Fruit fly (Drosophila melanogaster) whole organism, embryonic: Measurements from ENCODE around the gene CG16779.

Source experiments
- Ada2b ChIP-seq: fragments of 200-800 bp; sonication (Bioruptor generic); IDR thresholded peaks from 2 replicates; pipeline ENCODE4 v1.3.6; 2022; ENCODE audit warnings: missing biosample characterization, missing genetic modification characterization
- BEAF-32 ChIP-seq: fragments of 200-800 bp; sonication (Bioruptor generic); optimal IDR thresholded peaks from 3 replicates; lab custom pipeline; 2017; ENCODE audit warnings: missing biosample characterization, missing genetic modification characterization, mild to moderate bottlenecking, moderate library complexity, missing genetic modification reagents
- Bdp1 ChIP-seq: fragments of 200-800 bp; sonication (Bioruptor generic); optimal IDR thresholded peaks from 3 replicates; lab custom pipeline; 2016; ENCODE audit warnings: missing biosample characterization, missing genetic modification characterization
- Bgb ChIP-seq: fragments of 200-800 bp; sonication (Bioruptor generic); IDR thresholded peaks from 2 replicates; pipeline ENCODE4 v1.3.6; 2022; ENCODE audit warnings: missing biosample characterization, missing genetic modification characterization; ENCODE audit not compliant: partially characterized antibody
- C15 ChIP-seq: fragments of 200-800 bp; sonication (Bioruptor generic); IDR thresholded peaks from 3 replicates; pipeline ENCODE4 v1.3.6; 2022; ENCODE audit warnings: missing biosample characterization, missing genetic modification characterization
- CG10147 ChIP-seq: fragments of 200-800 bp; sonication (Bioruptor generic); optimal IDR thresholded peaks from 2 replicates; lab custom pipeline; 2019; ENCODE audit warnings: missing biosample characterization, mild to moderate bottlenecking, missing genetic modification characterization, moderate library complexity
- CG12942 ChIP-seq: fragments of 200-800 bp; sonication (Bioruptor generic); optimal IDR thresholded peaks from 3 replicates; lab custom pipeline; 2016; ENCODE audit warnings: missing biosample characterization, missing genetic modification characterization
- CG13624 ChIP-seq: fragments of 200-800 bp; sonication (Bioruptor generic); optimal IDR thresholded peaks from 2 replicates; lab custom pipeline; 2016; ENCODE audit warnings: missing biosample characterization, missing genetic modification characterization
- CG14860 ChIP-seq: fragments of 200-800 bp; sonication (Bioruptor generic); IDR thresholded peaks from 3 replicates; pipeline ENCODE4 v1.3.6; 2022; ENCODE audit warnings: missing biosample characterization, missing genetic modification characterization; ENCODE audit not compliant: partially characterized antibody
- CG18262 ChIP-seq: fragments of 200-800 bp; optimal IDR thresholded peaks from 3 replicates; lab custom pipeline; 2019; ENCODE audit warnings: missing biosample characterization, mild to moderate bottlenecking, missing genetic modification characterization, moderate library complexity
- CG31365 ChIP-seq: fragments of 200-800 bp; sonication (Bioruptor generic); optimal IDR thresholded peaks from 2 replicates; lab custom pipeline; 2018; ENCODE audit warnings: missing biosample characterization, mild to moderate bottlenecking, missing genetic modification characterization
- CG32772 ChIP-seq: fragments of 200-800 bp; sonication (Bioruptor generic); IDR thresholded peaks from 2 replicates; pipeline ENCODE4 v1.3.6; 2022; ENCODE audit warnings: missing biosample characterization, missing genetic modification characterization
- CG3838 ChIP-seq: fragments of 200-800 bp; sonication (Bioruptor generic); optimal IDR thresholded peaks from 3 replicates; lab custom pipeline; 2016; ENCODE audit warnings: missing biosample characterization, missing genetic modification characterization
- CG43689 ChIP-seq: fragments of 200-800 bp; sonication (Bioruptor generic); IDR thresholded peaks from 2 replicates; pipeline ENCODE4 v1.3.6; 2022; ENCODE audit warnings: missing biosample characterization, missing genetic modification characterization
- CG4617 ChIP-seq: fragments of 200-800 bp; sonication (Bioruptor generic); optimal IDR thresholded peaks from 3 replicates; lab custom pipeline; 2016; ENCODE audit warnings: missing biosample characterization, missing genetic modification characterization, borderline replicate concordance
- CG4707 ChIP-seq: fragments of 200-800 bp; sonication (Bioruptor generic); optimal IDR thresholded peaks from 2 replicates; lab custom pipeline; 2018; ENCODE audit warnings: missing biosample characterization, mild to moderate bottlenecking, missing genetic modification characterization, moderate library complexity
- CG5245 ChIP-seq: fragments of 200-800 bp; sonication (Bioruptor generic); optimal IDR thresholded peaks from 3 replicates; lab custom pipeline; 2016; ENCODE audit warnings: missing biosample characterization, missing genetic modification characterization
- CG6254 ChIP-seq: fragments of 200-800 bp; sonication (Bioruptor generic); optimal IDR thresholded peaks from 3 replicates; lab custom pipeline; 2017; ENCODE audit warnings: mild to moderate bottlenecking, missing biosample characterization, missing genetic modification reagents, missing genetic modification characterization
- CG6854 ChIP-seq: fragments of 200-800 bp; sonication (Bioruptor generic); optimal IDR thresholded peaks from 3 replicates; lab custom pipeline; 2017; ENCODE audit warnings: missing biosample characterization, mild to moderate bottlenecking, missing genetic modification characterization
- CG8290 ChIP-seq, 3 experiments: fragments of 200-800 bp; sonication (Bioruptor generic); optimal IDR thresholded peaks; 2 replicates each; lab custom pipeline; 2016 to 2019; ENCODE audit warnings: missing biosample characterization in 3 of 3, missing genetic modification characterization in 3 of 3, mild to moderate bottlenecking in 2 of 3, moderate library complexity in 1 of 3
- D19B ChIP-seq: fragments of 200-800 bp; sonication (Bioruptor generic); optimal IDR thresholded peaks from 2 replicates; lab custom pipeline; 2017; ENCODE audit warnings: missing biosample characterization, mild to moderate bottlenecking, missing genetic modification characterization
- Dfd ChIP-seq, 2 experiments: fragments of >200 bp; optimal IDR thresholded peaks; 2 replicates each; lab custom pipeline; 2017; ENCODE audit warnings: missing biosample characterization in 2 of 2, missing genetic modification characterization in 2 of 2
- Doc2 ChIP-seq: fragments of 200-800 bp; sonication (Bioruptor generic); IDR thresholded peaks from 2 replicates; pipeline ENCODE4 v1.3.6; 2022; ENCODE audit warnings: missing biosample characterization, missing genetic modification characterization
- E2f2 ChIP-seq: fragments of 200-800 bp; sonication (Bioruptor generic); IDR thresholded peaks from 2 replicates; pipeline ENCODE4 v1.3.6; 2022; ENCODE audit warnings: missing biosample characterization, missing genetic modification characterization
- HLH54F ChIP-seq: fragments of 200-800 bp; sonication (Bioruptor generic); optimal IDR thresholded peaks from 3 replicates; lab custom pipeline; 2016; ENCODE audit warnings: missing biosample characterization, missing genetic modification characterization
- Kr ChIP-seq: fragments of 200-800 bp; sonication (Bioruptor generic); optimal IDR thresholded peaks from 2 replicates; lab custom pipeline; 2017; ENCODE audit warnings: missing biosample characterization, mild to moderate bottlenecking, missing genetic modification characterization
- Lim3 ChIP-seq: fragments of 200-800 bp; sonication (Bioruptor generic); IDR thresholded peaks from 2 replicates; pipeline ENCODE4 v1.3.6; 2022; ENCODE audit warnings: missing biosample characterization, missing genetic modification characterization
- MBD-R2 ChIP-seq: fragments of 200-800 bp; sonication (Bioruptor generic); IDR thresholded peaks from 2 replicates; pipeline ENCODE4 v1.3.6; 2022; ENCODE audit warnings: missing biosample characterization, missing genetic modification characterization
- Mrtf ChIP-seq: fragments of 200-800 bp; sonication (Bioruptor generic); IDR thresholded peaks from 3 replicates; pipeline ENCODE4 v1.3.6; 2022; ENCODE audit warnings: missing biosample characterization, missing genetic modification characterization
- Myb ChIP-seq: fragments of 200-800 bp; sonication (Bioruptor generic); optimal IDR thresholded peaks from 2 replicates; lab custom pipeline; 2016; ENCODE audit warnings: missing biosample characterization, missing genetic modification characterization
- Opbp ChIP-seq: fragments of 200-800 bp; sonication (Bioruptor generic); IDR thresholded peaks from 3 replicates; pipeline ENCODE4 v1.3.6; 2022; ENCODE audit warnings: missing biosample characterization, missing genetic modification characterization; ENCODE audit not compliant: partially characterized antibody
- PHDP ChIP-seq: fragments of 200-800 bp; sonication (Bioruptor generic); optimal IDR thresholded peaks from 3 replicates; lab custom pipeline; 2018; ENCODE audit warnings: missing biosample characterization, mild to moderate bottlenecking, missing genetic modification characterization, moderate library complexity
- Pdp1 ChIP-seq, 2 experiments: fragments of 200-800 bp; sonication (Bioruptor generic); optimal IDR thresholded peaks; 3 replicates each; lab custom pipeline; 2016; ENCODE audit warnings: missing biosample characterization in 2 of 2, missing genetic modification characterization in 2 of 2, mild to moderate bottlenecking in 1 of 2, moderate library complexity in 1 of 2
- Sry-β ChIP-seq: fragments of 200-800 bp; sonication (Bioruptor generic); optimal IDR thresholded peaks from 2 replicates; lab custom pipeline; 2018; ENCODE audit warnings: missing biosample characterization, mild to moderate bottlenecking, missing genetic modification characterization, moderate library complexity
- Taf1 ChIP-seq: fragments of 200-800 bp; sonication (Bioruptor generic); IDR thresholded peaks from 2 replicates; pipeline ENCODE4 v1.3.6; 2022; ENCODE audit warnings: missing biosample characterization, missing genetic modification characterization
- ac ChIP-seq: fragments of 200-800 bp; sonication (Bioruptor generic); optimal IDR thresholded peaks from 3 replicates; lab custom pipeline; 2017; ENCODE audit warnings: missing biosample characterization, mild to moderate bottlenecking, missing genetic modification characterization
- al ChIP-seq: fragments of 200-800 bp; sonication (Bioruptor generic); IDR thresholded peaks from 2 replicates; pipeline ENCODE4 v1.3.6; 2022; ENCODE audit warnings: missing biosample characterization, missing genetic modification characterization
- cas ChIP-seq: fragments of 200-800 bp; sonication (Bioruptor generic); IDR thresholded peaks from 2 replicates; pipeline ENCODE4 v1.3.6; 2022; ENCODE audit warnings: missing biosample characterization, missing genetic modification characterization
- caup ChIP-seq: fragments of 200-800 bp; sonication (Bioruptor generic); optimal IDR thresholded peaks from 3 replicates; lab custom pipeline; 2017; ENCODE audit warnings: missing biosample characterization, mild to moderate bottlenecking, missing genetic modification characterization, moderate library complexity; ENCODE audit not compliant: severe bottlenecking
- cg ChIP-seq: fragments of 200-800 bp; sonication (Bioruptor generic); optimal IDR thresholded peaks from 3 replicates; lab custom pipeline; 2019; ENCODE audit warnings: missing biosample characterization, mild to moderate bottlenecking, missing genetic modification characterization, moderate library complexity
- dmrt11E ChIP-seq: fragments of 200-800 bp; sonication (Bioruptor generic); optimal IDR thresholded peaks from 3 replicates; lab custom pipeline; 2018; ENCODE audit warnings: missing biosample characterization, mild to moderate bottlenecking, missing genetic modification characterization, moderate library complexity
- emc ChIP-seq: fragments of 200-800 bp; sonication (Bioruptor generic); optimal IDR thresholded peaks from 2 replicates; lab custom pipeline; 2016; ENCODE audit warnings: missing biosample characterization, missing genetic modification characterization
- eyg ChIP-seq: fragments of 200-800 bp; sonication (Bioruptor generic); optimal IDR thresholded peaks from 3 replicates; lab custom pipeline; 2016; ENCODE audit warnings: missing biosample characterization, missing genetic modification characterization
- ham ChIP-seq: fragments of 200-800 bp; sonication (Bioruptor generic); IDR thresholded peaks from 2 replicates; pipeline ENCODE4 v1.3.6; 2022; ENCODE audit warnings: missing biosample characterization, missing genetic modification characterization
- lmd ChIP-seq: fragments of 200-800 bp; sonication (Bioruptor generic); IDR thresholded peaks from 2 replicates; pipeline ENCODE4 v1.3.6; 2022; ENCODE audit warnings: missing biosample characterization, missing genetic modification characterization
- oc ChIP-seq: fragments of 200-800 bp; sonication (Bioruptor generic); optimal IDR thresholded peaks from 2 replicates; lab custom pipeline; 2018; ENCODE audit warnings: missing biosample characterization, mild to moderate bottlenecking, missing genetic modification characterization, moderate library complexity
- peb ChIP-seq: fragments of 200-800 bp; sonication (Bioruptor generic); IDR thresholded peaks from 2 replicates; pipeline ENCODE4 v1.3.6; 2022; ENCODE audit warnings: missing biosample characterization, missing genetic modification characterization
- sens-2 ChIP-seq: fragments of 200-800 bp; sonication (Bioruptor generic); IDR thresholded peaks from 2 replicates; pipeline ENCODE4 v1.3.6; 2022; ENCODE audit warnings: missing biosample characterization, missing genetic modification characterization
- seq ChIP-seq: fragments of 200-800 bp; sonication (Bioruptor generic); IDR thresholded peaks from 2 replicates; pipeline ENCODE4 v1.3.6; 2022; ENCODE audit warnings: missing biosample characterization, missing genetic modification characterization
- sna ChIP-seq: fragments of 200-800 bp; sonication (Bioruptor generic); IDR thresholded peaks from 2 replicates; pipeline ENCODE4 v1.3.6; 2022; ENCODE audit warnings: missing biosample characterization, missing genetic modification characterization; ENCODE audit not compliant: partially characterized antibody

CG16779 gene

dm6 chr3R:9428988-9429387 lies 64.5 kb downstream of the CG16779 start (continued):
- TF ChIP-seq BEAF-32 (GFP tag; lab: Kevin White, UChicago) (no peak), Sry-β (GFP tag; lab: Kevin White, UChicago) (no peak), CG3838 (GFP tag; lab: Kevin White, UChicago) (no peak), Pdp1 (GFP tag; optimal IDR thresholded peaks at IDR 0.05; lab: Kevin White, UChicago) (peak; percentile 25 to 90), Bgb (GFP tag; lab: Robert Waterston, UW) (no peak), D19B (GFP tag; lab: Kevin White, UChicago) (peak; percentile 52), seq (GFP tag; lab: Robert Waterston, UW) (peak; percentile 68), cg (GFP tag; lab: Kevin White, UChicago) (no peak), ham (GFP tag; lab: Robert Waterston, UW) (no peak), CG6854 (GFP tag; lab: Kevin White, UChicago) (peak; percentile 68), sna (GFP tag; lab: Robert Waterston, UW) (no peak), C15 (0 out of 3 replicates have a peak, but pooled peaks have one; percentile 52), cas (GFP tag; lab: Robert Waterston, UW) (peak; percentile 47; the same call in 1 of the 2 replicates), Opbp (GFP tag; lab: Robert Waterston, UW) (no peak), CG31365 (peak; percentile 54), Taf1 (GFP tag; lab: Robert Waterston, UW) (peak; percentile 41; the same call in 1 of the 2 replicates), Bdp1 (GFP tag; lab: Kevin White, UChicago) (peak; percentile 36), caup (GFP tag; lab: Kevin White, UChicago) (peak; percentile 79), CG12942 (GFP tag; lab: Kevin White, UChicago) (peak; percentile 24), sens-2 (GFP tag; lab: Robert Waterston, UW) (peak; percentile 9; the same call in 1 of the 2 replicates), CG6254 (GFP tag; lab: Kevin White, UChicago) (peak; percentile 23), Dfd (GFP tag; optimal IDR thresholded peaks at IDR 0.05; lab: Kevin White, UChicago) (no peak), CG18262 (tag; lab: Kevin White, UChicago) (peak; percentile 28), CG32772 (GFP tag; lab: Robert Waterston, UW) (0 out of 2 replicates have a peak, but pooled peaks have one; percentile 34), CG4617 (no peak), oc (tag; lab: Kevin White, UChicago) (peak; percentile 45), Doc2 (GFP tag; lab: Robert Waterston, UW) (no peak), E2f2 (GFP tag; lab: Robert Waterston, UW) (peak; percentile 35; the same call in 1 of the 2 replicates), CG4707 (peak; percentile 55), ac (no peak), lmd (GFP tag; lab: Robert Waterston, UW) (peak; percentile 67; the same call in 1 of the 2 replicates), CG8290 (GFP tag; optimal IDR thresholded peaks at IDR 0.05; lab: Kevin White, UChicago) (peak; percentile 34), CG8290 (tag; optimal IDR thresholded peaks at IDR 0.05; lab: Kevin White, UChicago) (peak in 1 of 2 experiments; percentile 95), dmrt11E (tag; lab: Kevin White, UChicago) (no peak), CG13624 (GFP tag; lab: Kevin White, UChicago) (peak; percentile 77), CG14860 (GFP tag; lab: Robert Waterston, UW) (no peak), peb (no peak), al (GFP tag; lab: Robert Waterston, UW) (peak; percentile 53; the same call in 1 of the 2 replicates), Myb (GFP tag; lab: Kevin White, UChicago) (peak; percentile 51), emc (peak; percentile 61), CG43689 (0 out of 2 replicates have a peak, but pooled peaks have one; percentile 7), CG10147 (GFP tag; lab: Kevin White, UChicago) (peak; percentile 17), Lim3 (GFP tag; lab: Robert Waterston, UW) (no peak), Kr (GFP tag; lab: Kevin White, UChicago) (no peak), HLH54F (GFP tag; lab: Kevin White, UChicago) (peak; percentile 64), Mrtf (GFP tag; lab: Robert Waterston, UW) (no peak), CG5245 (GFP tag; lab: Kevin White, UChicago) (peak; percentile 31), PHDP (peak; percentile 73), MBD-R2 (GFP tag; lab: Robert Waterston, UW) (peak; percentile 64; the same call in 1 of the 2 replicates), Ada2b (GFP tag; lab: Robert Waterston, UW) (peak; percentile 66), eyg (peak; percentile 56)
